Worm (Caenorhabditis elegans) whole organism, L1 larva: Measurements from ENCODE around the gene immt-1.

Experiments
- C16A3.4 ChIP-seq: fragments of 150-350 bp; optimal IDR thresholded peaks from 2 replicates; lab custom pipeline; 2014; ENCODE audit warnings: missing biosample characterization, missing genetic modification characterization
- C34B4.2 ChIP-seq: sonication (generic microtip); optimal IDR thresholded peaks from 2 replicates; lab custom pipeline; 2017; ENCODE audit warnings: mild to moderate bottlenecking, missing genetic modification characterization, missing compliant biosample characterization
- F16B12.6 ChIP-seq: fragments of 150-350 bp; optimal IDR thresholded peaks from 2 replicates; lab custom pipeline; 2014; ENCODE audit warnings: missing biosample characterization, missing genetic modification characterization
- aha-1 ChIP-seq: fragments of 150-350 bp; optimal IDR thresholded peaks from 2 replicates; lab custom pipeline; 2014; ENCODE audit warnings: missing biosample characterization, missing genetic modification characterization
- aly-2 ChIP-seq: fragments of 150-350 bp; optimal IDR thresholded peaks from 2 replicates; lab custom pipeline; 2014; ENCODE audit warnings: missing biosample characterization, missing genetic modification characterization
- blmp-1 ChIP-seq: fragments of 150-350 bp; optimal IDR thresholded peaks from 2 replicates; lab custom pipeline; 2014; ENCODE audit warnings: missing biosample characterization, missing genetic modification characterization
- ceh-63 ChIP-seq: fragments of 200-800 bp; sonication (Bioruptor generic); optimal IDR thresholded peaks from 2 replicates; lab custom pipeline; 2018; ENCODE audit warnings: mild to moderate bottlenecking, missing genetic modification characterization, missing compliant biosample characterization
- ceh-82 ChIP-seq, 3 experiments: fragments of 150-350 bp in 1 of 3; sonication (generic microtip) in 2 of 3; optimal IDR thresholded peaks; 2 replicates each; lab custom pipeline; 2014 to 2017; ENCODE audit warnings: missing biosample characterization in 3 of 3, missing genetic modification characterization in 3 of 3
- efl-1 ChIP-seq, 4 experiments: fragments of 150-350 bp; optimal IDR thresholded peaks in 3 of 4; peaks in 1 of 4; 1 replicate in 1 of 4; 2 replicates in 3 of 4; lab custom pipeline; 2014; ENCODE audit warnings: missing biosample characterization in 2 of 4, missing genetic modification characterization in 2 of 4, missing genetic modification reagents in 2 of 4
- egl-13 ChIP-seq: sonication (generic microtip); optimal IDR thresholded peaks from 2 replicates; lab custom pipeline; 2016; ENCODE audit warnings: missing genotype, missing genetic modification reagents, missing genetic modification characterization, missing compliant biosample characterization
- elt-2 ChIP-seq: sonication (generic microtip); optimal IDR thresholded peaks from 2 replicates; lab custom pipeline; 2016; ENCODE audit warnings: missing genetic modification characterization, mild to moderate bottlenecking, inconsistent platforms, missing compliant biosample characterization, missing genetic modification reagents
- ets-5 ChIP-seq: fragments of 200-800 bp; sonication (Bioruptor generic); IDR thresholded peaks from 2 replicates; pipeline ENCODE4 v1.3.6; 2022; ENCODE audit warnings: missing genetic modification characterization, missing compliant biosample characterization
- fos-1 ChIP-seq: fragments of 150-350 bp; optimal IDR thresholded peaks from 2 replicates; lab custom pipeline; 2014; ENCODE audit warnings: missing biosample characterization, missing genetic modification characterization
- grh-1 ChIP-seq: fragments of 200-800 bp; sonication (Bioruptor generic); IDR thresholded peaks from 2 replicates; pipeline ENCODE4 v1.3.6; 2022; ENCODE audit warnings: missing genetic modification reagents, missing genetic modification characterization, missing compliant biosample characterization
- hlh-17 ChIP-seq: fragments of 200-800 bp; sonication (Bioruptor generic); optimal IDR thresholded peaks from 2 replicates; lab custom pipeline; 2018; ENCODE audit warnings: missing genetic modification characterization, mild to moderate bottlenecking, missing compliant biosample characterization, moderate library complexity, borderline replicate concordance
- irx-1 ChIP-seq: sonication (generic microtip); optimal IDR thresholded peaks from 2 replicates; lab custom pipeline; 2016; ENCODE audit warnings: missing genetic modification characterization, missing compliant biosample characterization
- jun-1 ChIP-seq: fragments of 150-350 bp; optimal IDR thresholded peaks from 2 replicates; lab custom pipeline; 2014; ENCODE audit warnings: missing biosample characterization, missing genetic modification reagents, missing genetic modification characterization
- lin-13 ChIP-seq: fragments of 150-350 bp; optimal IDR thresholded peaks from 2 replicates; lab custom pipeline; 2014; ENCODE audit warnings: missing biosample characterization, missing genetic modification reagents, missing genetic modification characterization
- lin-14 ChIP-seq: fragments of 200-800 bp; sonication (Bioruptor generic); optimal IDR thresholded peaks from 2 replicates; lab custom pipeline; 2018; ENCODE audit warnings: mild to moderate bottlenecking, missing genetic modification characterization, moderate library complexity, missing compliant biosample characterization
- lin-35 ChIP-seq, 2 experiments: fragments of 150-350 bp; optimal IDR thresholded peaks; 2 replicates each; lab custom pipeline; 2014; ENCODE audit warnings: missing biosample characterization in 2 of 2, missing genetic modification characterization in 2 of 2, missing genetic modification reagents in 2 of 2
- lin-39 ChIP-seq: fragments of 150-350 bp; optimal IDR thresholded peaks from 2 replicates; lab custom pipeline; 2014; ENCODE audit warnings: missing biosample characterization, missing genetic modification reagents, missing genetic modification characterization
- lir-3 ChIP-seq: sonication (generic microtip); optimal IDR thresholded peaks from 2 replicates; lab custom pipeline; 2016; ENCODE audit warnings: mild to moderate bottlenecking, missing genetic modification characterization, moderate library complexity, missing compliant biosample characterization; ENCODE audit not compliant: poor library complexity
- lsy-2 ChIP-seq, 2 experiments: fragments of 150-350 bp; optimal IDR thresholded peaks; 2 replicates each; lab custom pipeline; 2014; ENCODE audit warnings: missing biosample characterization in 2 of 2, missing genetic modification characterization in 2 of 2
- mdl-1 ChIP-seq, 2 experiments: fragments of 150-350 bp; optimal IDR thresholded peaks; 2 replicates each; lab custom pipeline; 2014 to 2017; ENCODE audit warnings: missing biosample characterization in 2 of 2, missing genetic modification characterization in 2 of 2, inconsistent platforms in 1 of 2
- nhr-11 ChIP-seq: fragments of 150-350 bp; optimal IDR thresholded peaks from 2 replicates; lab custom pipeline; 2014; ENCODE audit warnings: missing biosample characterization, missing genetic modification characterization
- nhr-19 ChIP-seq: fragments of 200-800 bp; sonication (Bioruptor generic); conservative IDR thresholded peaks from 2 replicates; pipeline ENCODE4 v1.3.6; 2022; ENCODE audit warnings: missing genetic modification characterization, missing compliant biosample characterization
- nhr-20 ChIP-seq: sonication (generic microtip); optimal IDR thresholded peaks from 2 replicates; lab custom pipeline; 2016; ENCODE audit warnings: mild to moderate bottlenecking, missing genetic modification characterization, missing compliant biosample characterization
- nhr-237 ChIP-seq: fragments of 150-350 bp; optimal IDR thresholded peaks from 2 replicates; lab custom pipeline; 2014; ENCODE audit warnings: missing biosample characterization, missing genetic modification characterization
- nhr-28 ChIP-seq: fragments of 150-350 bp; optimal IDR thresholded peaks from 2 replicates; lab custom pipeline; 2014; ENCODE audit warnings: missing biosample characterization, missing genetic modification characterization
- nhr-71 ChIP-seq: sonication (generic microtip); optimal IDR thresholded peaks from 2 replicates; lab custom pipeline; 2016; ENCODE audit warnings: mild to moderate bottlenecking, missing genetic modification characterization, moderate library complexity, missing compliant biosample characterization
- nhr-76 ChIP-seq: sonication (generic microtip); optimal IDR thresholded peaks from 2 replicates; lab custom pipeline; 2017; ENCODE audit warnings: missing biosample characterization, missing genetic modification characterization
- nhr-77 ChIP-seq: fragments of 150-350 bp; optimal IDR thresholded peaks from 2 replicates; lab custom pipeline; 2014; ENCODE audit warnings: missing biosample characterization, missing genetic modification characterization
- nhr-84 ChIP-seq: sonication (generic microtip); optimal IDR thresholded peaks from 2 replicates; lab custom pipeline; 2017; ENCODE audit warnings: missing biosample characterization, missing genetic modification characterization
- nhr-90 ChIP-seq: sonication (generic microtip); optimal IDR thresholded peaks from 2 replicates; lab custom pipeline; 2016; ENCODE audit warnings: mild to moderate bottlenecking, missing genetic modification characterization, missing compliant biosample characterization; ENCODE audit not compliant: poor library complexity
- pqm-1 ChIP-seq: sonication (generic microtip); optimal IDR thresholded peaks from 3 replicates; lab custom pipeline; 2017; ENCODE audit warnings: missing biosample characterization, missing genetic modification characterization
- rnt-1 ChIP-seq: sonication (generic microtip); optimal IDR thresholded peaks from 2 replicates; lab custom pipeline; 2016; ENCODE audit warnings: mild to moderate bottlenecking, missing genetic modification characterization, moderate library complexity, missing compliant biosample characterization
- skn-1 ChIP-seq: fragments of 150-350 bp; optimal IDR thresholded peaks from 2 replicates; lab custom pipeline; 2014; ENCODE audit warnings: missing biosample characterization, missing genetic modification characterization
- snu-23 ChIP-seq: sonication (generic microtip); optimal IDR thresholded peaks from 2 replicates; lab custom pipeline; 2016; ENCODE audit warnings: missing genetic modification characterization, missing compliant biosample characterization
- sptf-1 ChIP-seq: fragments of 150-350 bp; optimal IDR thresholded peaks from 2 replicates; lab custom pipeline; 2014; ENCODE audit warnings: missing biosample characterization, missing genetic modification characterization
- swsn-7 ChIP-seq: sonication (generic microtip); optimal IDR thresholded peaks from 2 replicates; lab custom pipeline; 2016; ENCODE audit warnings: missing genetic modification characterization, missing compliant biosample characterization
- tbx-2 ChIP-seq: sonication (generic microtip); optimal IDR thresholded peaks from 2 replicates; lab custom pipeline; 2016; ENCODE audit warnings: missing genetic modification characterization, missing compliant biosample characterization
- tlp-1 ChIP-seq: fragments of 150-350 bp; optimal IDR thresholded peaks from 2 replicates; lab custom pipeline; 2014; ENCODE audit warnings: missing biosample characterization, missing genetic modification characterization
- unc-30 ChIP-seq: sonication (generic microtip); optimal IDR thresholded peaks from 2 replicates; lab custom pipeline; 2017; ENCODE audit warnings: missing biosample characterization, missing genetic modification characterization
- unc-62 ChIP-seq: fragments of 150-350 bp; optimal IDR thresholded peaks from 2 replicates; lab custom pipeline; 2014; ENCODE audit warnings: missing biosample characterization, missing genetic modification reagents, missing genetic modification characterization
- unc-86 ChIP-seq: sonication (generic microtip); optimal IDR thresholded peaks from 2 replicates; lab custom pipeline; 2016; ENCODE audit warnings: missing genetic modification characterization, missing compliant biosample characterization
- xbp-1 ChIP-seq: sonication (generic microtip); optimal IDR thresholded peaks from 2 replicates; lab custom pipeline; 2016; ENCODE audit warnings: missing genetic modification characterization, missing compliant biosample characterization
- zag-1 ChIP-seq: fragments of 150-350 bp; optimal IDR thresholded peaks from 2 replicates; lab custom pipeline; 2014; ENCODE audit warnings: missing biosample characterization, missing genetic modification characterization

immt-1 gene

ce11 chrX:2695292-2695691, 8.3 kb upstream of the immt-1 start:
- no peak for TF ChIP-seq egl-13 (tag; lab: Kevin White, UChicago)
- peak; percentile 80 for TF ChIP-seq elt-2
- TF ChIP-seq lin-35 (GFP tag; optimal IDR thresholded peaks at IDR 0.05; lab: Kevin White, UChicago) = peak in 1 of 2 experiments; percentile 67
- TF ChIP-seq swsn-7 (tag; lab: Kevin White, UChicago) = no peak
- no peak for TF ChIP-seq efl-1 (optimal IDR thresholded peaks at IDR 0.05; lab: Kevin White, UChicago)
- peak in 1 of 2 experiments; percentile 64 for TF ChIP-seq efl-1 (GFP tag; optimal IDR thresholded peaks at IDR 0.05 in 1 of 2; lab: Kevin White, UChicago)
- TF ChIP-seq nhr-20 (tag; lab: Kevin White, UChicago) = no peak
- TF ChIP-seq skn-1 (tag; lab: Kevin White, UChicago) = peak; percentile 23
- no peak for TF ChIP-seq lin-14
- no peak for TF ChIP-seq C34B4.2 (tag; lab: Kevin White, UChicago)
- TF ChIP-seq aly-2 (tag; lab: Kevin White, UChicago) = no peak
- peak in 1 of 2 experiments; percentile 43 for TF ChIP-seq mdl-1 (tag; optimal IDR thresholded peaks at IDR 0.05; lab: Kevin White, UChicago)
- peak; percentile 5 for TF ChIP-seq nhr-71
- no peak for TF ChIP-seq ceh-82 (tag; optimal IDR thresholded peaks at IDR 0.05; lab: Kevin White, UChicago)
- TF ChIP-seq jun-1 = no peak
- TF ChIP-seq nhr-11 (tag; lab: Kevin White, UChicago) = no peak

ce11 chrX:2694725-2695124, 7.7 kb upstream of the immt-1 start, which contains the start of gene T02C5.1:
Gene T02C5.1 (plus strand): TSS chrX:2694923.
- TF ChIP-seq lir-3 (tag; lab: Kevin White, UChicago) (no peak), elt-2 (peak; percentile 72), nhr-77 (tag; lab: Kevin White, UChicago) (no peak)

DNA sequence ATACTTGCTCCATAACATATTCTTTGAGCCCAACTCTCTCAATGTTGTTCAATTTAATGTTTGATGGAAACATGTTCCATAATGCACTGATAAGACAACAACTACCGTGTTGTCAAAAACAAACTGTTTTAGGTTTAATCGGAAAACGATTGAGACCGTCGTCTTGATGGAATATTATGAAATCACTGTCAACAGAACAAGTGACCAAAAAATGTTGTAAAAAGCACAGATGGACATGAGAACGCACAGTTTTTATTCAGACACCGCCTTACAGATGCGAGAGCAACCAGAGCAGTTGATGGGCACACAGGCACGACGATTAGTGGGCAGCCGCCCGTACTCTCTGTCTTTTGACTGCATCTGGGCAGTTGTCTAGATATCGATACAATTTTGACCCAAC, 6.0 kb upstream of the immt-1 start:
- TF ChIP-seq zag-1 (tag; lab: Kevin White, UChicago) = no peak
- no peak for TF ChIP-seq grh-1
- no peak for TF ChIP-seq egl-13 (tag; lab: Kevin White, UChicago)

DNA sequence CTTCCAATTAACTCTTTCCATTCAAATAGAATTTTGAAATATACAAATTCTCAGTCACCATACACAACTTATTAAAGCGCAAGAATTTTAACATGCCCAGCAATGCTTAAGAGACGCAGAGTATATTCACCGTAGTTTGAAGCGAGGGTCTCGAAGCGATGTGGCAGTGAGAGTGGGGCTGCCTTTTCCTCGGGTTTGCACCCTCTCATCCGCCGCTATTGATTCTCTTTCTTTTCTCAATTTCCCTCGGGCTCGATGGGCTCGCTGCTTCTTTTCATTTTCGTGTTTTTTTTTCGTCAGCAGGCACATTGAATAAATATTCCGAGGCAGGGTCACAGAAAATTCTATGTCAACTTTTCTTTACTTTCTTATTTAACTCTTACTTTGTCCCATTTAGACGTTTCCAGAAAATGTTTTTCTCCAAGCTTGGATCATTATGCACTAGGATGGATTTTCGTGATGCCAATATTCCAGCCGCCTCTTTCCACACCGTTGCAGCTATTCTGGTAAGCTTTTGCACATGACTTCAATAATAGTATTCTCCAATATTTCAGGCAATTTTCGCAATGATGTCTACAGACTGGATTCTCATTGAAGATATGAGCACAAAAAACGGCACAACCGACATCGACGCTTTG, 1.7 kb upstream of the immt-1 start, which contains the start of gene T14G11.1:
T14G11.1 (plus strand) TSS at position 408 of the 638 bp plus-strand sequence.
- TF ChIP-seq nhr-237 (tag; lab: Kevin White, UChicago) (no peak), xbp-1 (tag; lab: Kevin White, UChicago) (peak; percentile 69), C16A3.4 (peak; percentile 54), lin-13 (GFP tag; lab: Kevin White, UChicago) (peak; percentile 70), nhr-11 (tag; lab: Kevin White, UChicago) (no peak), hlh-17 (GFP tag; lab: Kevin White, UChicago) (no peak), F16B12.6 (tag; lab: Kevin White, UChicago) (peak; percentile 17), swsn-7 (tag; lab: Kevin White, UChicago) (peak; percentile 70), sptf-1 (tag; lab: Kevin White, UChicago) (no peak), nhr-76 (tag; lab: Kevin White, UChicago) (no peak), fos-1 (tag; lab: Kevin White, UChicago) (peak; percentile 53), unc-30 (tag; lab: Kevin White, UChicago) (no peak), unc-62 (GFP tag; lab: Kevin White, UChicago) (no peak), unc-86 (tag; lab: Kevin White, UChicago) (peak; percentile 57), aha-1 (tag; lab: Kevin White, UChicago) (no peak), lin-35 (GFP tag; optimal IDR thresholded peaks at IDR 0.05; lab: Kevin White, UChicago) (peak; percentile 62 to 67), lin-39 (tag; lab: Kevin White, UChicago) (peak; percentile 24), lsy-2 (tag; optimal IDR thresholded peaks at IDR 0.05; lab: Kevin White, UChicago) (peak; percentile 97 to 98), snu-23 (peak; percentile 77), blmp-1 (tag; lab: Kevin White, UChicago) (peak; percentile 48), tbx-2 (tag; lab: Kevin White, UChicago) (peak; percentile 81), irx-1 (tag; lab: Kevin White, UChicago) (peak; percentile 57), pqm-1 (tag; lab: Kevin White, UChicago) (no peak), ets-5 (no peak), nhr-90 (tag; lab: Kevin White, UChicago) (peak; percentile 51), nhr-28 (no peak), nhr-19 (GFP tag; lab: Robert Waterston, UW) (peak; percentile 79), tlp-1 (tag; lab: Kevin White, UChicago) (no peak), rnt-1 (tag; lab: Kevin White, UChicago) (peak; percentile 82), ceh-63 (GFP tag; lab: Kevin White, UChicago) (no peak), nhr-84 (tag; lab: Kevin White, UChicago) (no peak), lir-3 (tag; lab: Kevin White, UChicago) (peak; percentile 11)
